Fruit fly (Drosophila melanogaster): ENCODE measurements around the gene Pten.

Pten gene

dm6 chr2L:10246785-10247190, 14.1 kb downstream of the Pten start, which contains the start of gene chico (continued):
- TF ChIP-seq CG34224 (GFP tag; IDR thresholded peaks at IDR 0.05; ENCODE audit: partially characterized antibody) = peak; percentile 56
- no peak for TF ChIP-seq NFAT (GFP tag; IDR thresholded peaks at IDR 0.05)
- TF ChIP-seq al (GFP tag; IDR thresholded peaks at IDR 0.05) = no peak
- TF ChIP-seq Ssrp (tag; optimal IDR thresholded peaks at IDR 0.05) = no peak
- TF ChIP-seq CG1602 (GFP tag; optimal IDR thresholded peaks at IDR 0.05) = no peak
- peak; percentile 63 for TF ChIP-seq CG34376 (GFP tag; optimal IDR thresholded peaks at IDR 0.05)
- no peak for TF ChIP-seq Nf-YB (GFP tag; optimal IDR thresholded peaks at IDR 0.05)
- peak; percentile 83 for TF ChIP-seq Ets97D (GFP tag; optimal IDR thresholded peaks at IDR 0.05)
- no peak for TF ChIP-seq dmrt11E (tag; optimal IDR thresholded peaks at IDR 0.05)
- TF ChIP-seq Pdp1 (GFP tag; optimal IDR thresholded peaks at IDR 0.05) = peak in 1 of 2 experiments; percentile 72
- no peak for TF ChIP-seq bcd (GFP tag; optimal IDR thresholded peaks at IDR 0.05)
- TF ChIP-seq E2f2 (GFP tag; IDR thresholded peaks at IDR 0.05) = peak; percentile 74
- TF ChIP-seq CG12104 (GFP tag; optimal IDR thresholded peaks at IDR 0.05) = no peak
- no peak for TF ChIP-seq fd3F (GFP tag; optimal IDR thresholded peaks at IDR 0.05)
- peak; percentile 89 for TF ChIP-seq CG6791 (GFP tag; IDR thresholded peaks at IDR 0.05; ENCODE audit: partially characterized antibody)
- TF ChIP-seq CG9215 (GFP tag; IDR thresholded peaks at IDR 0.05) = no peak
- peak; percentile 90 for TF ChIP-seq Myb (GFP tag; optimal IDR thresholded peaks at IDR 0.05)
- TF ChIP-seq CG7839 (tag; optimal IDR thresholded peaks at IDR 0.05) = no peak
- TF ChIP-seq Spps (tag; optimal IDR thresholded peaks at IDR 0.05) = peak; percentile 0
- peak; percentile 68 for TF ChIP-seq CG13624 (GFP tag; optimal IDR thresholded peaks at IDR 0.05)
- TF ChIP-seq CG18011 (GFP tag; optimal IDR thresholded peaks at IDR 0.05) = no peak
- no peak for TF ChIP-seq CG17568 (GFP tag; optimal IDR thresholded peaks at IDR 0.05)
- TF ChIP-seq CG17829 (tag; optimal IDR thresholded peaks at IDR 0.05) = peak; percentile 53
- no peak for TF ChIP-seq Fer3 (tag; optimal IDR thresholded peaks at IDR 0.05)
- TF ChIP-seq MTF-1 (GFP tag; optimal IDR thresholded peaks at IDR 0.05; ENCODE audit: borderline replicate concordance) = no peak
- no peak for TF ChIP-seq CG15514 (GFP tag; optimal IDR thresholded peaks at IDR 0.05)
- TF ChIP-seq NC2β (GFP tag; optimal IDR thresholded peaks at IDR 0.05) = peak; percentile 15
- TF ChIP-seq CG31388 (GFP tag; optimal IDR thresholded peaks at IDR 0.05) = no peak
- no peak for TF ChIP-seq HLHmδ (GFP tag; optimal IDR thresholded peaks at IDR 0.05)
- TF ChIP-seq Rfx (GFP tag; IDR thresholded peaks at IDR 0.05) = no peak; the same call in 1 of the 2 replicates
- peak in 1 of 2 experiments; percentile 76 for TF ChIP-seq eve (GFP tag; optimal IDR thresholded peaks at IDR 0.05)
- no peak for TF ChIP-seq Hey (tag; optimal IDR thresholded peaks at IDR 0.05)
- peak; percentile 98 for TF ChIP-seq Dref (GFP tag; IDR thresholded peaks at IDR 0.05)
- no peak for TF ChIP-seq CG16863 (GFP tag; optimal IDR thresholded peaks at IDR 0.05)
- no peak for TF ChIP-seq rib (GFP tag; IDR thresholded peaks at IDR 0.05)
- peak; percentile 33 for TF ChIP-seq CG2712 (tag; optimal IDR thresholded peaks at IDR 0.05)
- no peak for TF ChIP-seq CG9876 (GFP tag; optimal IDR thresholded peaks at IDR 0.05)
- TF ChIP-seq D19B (GFP tag; optimal IDR thresholded peaks at IDR 0.05) = no peak
- peak; percentile 58; the same call in 2 of the 4 replicates for TF ChIP-seq Dll (GFP tag; IDR thresholded peaks at IDR 0.05; ENCODE audit: partially characterized antibody)
- TF ChIP-seq CG14965 (GFP tag; optimal IDR thresholded peaks at IDR 0.05; ENCODE audit: borderline replicate concordance) = no peak
- peak; percentile 83 for TF ChIP-seq CG1603 (tag; optimal IDR thresholded peaks at IDR 0.05)
- no peak for TF ChIP-seq gcm (GFP tag; optimal IDR thresholded peaks at IDR 0.05)
- TF ChIP-seq CG30020 (tag; optimal IDR thresholded peaks at IDR 0.05) = peak; percentile 91
- no peak for TF ChIP-seq Jarid2 (GFP tag; optimal IDR thresholded peaks at IDR 0.05)
- no peak for TF ChIP-seq gsb-n (tag; optimal IDR thresholded peaks at IDR 0.05)
- TF ChIP-seq CG8765 (GFP tag; IDR thresholded peaks at IDR 0.05) = no peak
